Fruit fly (Drosophila melanogaster) whole organism, prepupa: ENCODE data around the gene Dap160.
A peak's percentile ranks its signal among the peaks of the same experiment; 100 is the strongest.

ENCODE experiments used
- CG10631 ChIP-seq: fragments of 200-800 bp; sonication (Bioruptor generic); optimal IDR thresholded peaks from 2 replicates; lab custom pipeline; 2016; ENCODE audit warnings: missing biosample characterization, missing genetic modification characterization
- CG10669 ChIP-seq: fragments of 200-800 bp; sonication (Bioruptor generic); optimal IDR thresholded peaks from 3 replicates; lab custom pipeline; 2018; ENCODE audit warnings: missing biosample characterization, mild to moderate bottlenecking, missing genetic modification characterization, moderate library complexity
- CG11294 ChIP-seq: fragments of 200-800 bp; sonication (Bioruptor generic); IDR thresholded peaks from 2 replicates; pipeline ENCODE4 v1.3.6; 2022; ENCODE audit warnings: missing biosample characterization, missing genetic modification characterization
- CG11762 ChIP-seq: fragments of 200-800 bp; sonication (Bioruptor generic); optimal IDR thresholded peaks from 3 replicates; lab custom pipeline; 2016; ENCODE audit warnings: missing biosample characterization, missing genetic modification characterization; ENCODE audit not compliant: insufficient read depth
- CG11902 ChIP-seq: fragments of 200-800 bp; sonication (Bioruptor generic); optimal IDR thresholded peaks from 3 replicates; lab custom pipeline; 2016; ENCODE audit warnings: missing biosample characterization, missing genetic modification characterization
- CG15336 ChIP-seq: fragments of 200-800 bp; sonication (Bioruptor generic); IDR thresholded peaks from 2 replicates; pipeline ENCODE4 v1.3.6; 2022; ENCODE audit warnings: missing biosample characterization, missing genetic modification characterization
- CG1621 ChIP-seq: fragments of 200-800 bp; sonication (Bioruptor generic); optimal IDR thresholded peaks from 3 replicates; lab custom pipeline; 2018; ENCODE audit warnings: missing biosample characterization, mild to moderate bottlenecking, missing genetic modification characterization
- CG16779 ChIP-seq: fragments of 200-800 bp; sonication (Bioruptor generic); optimal IDR thresholded peaks from 3 replicates; lab custom pipeline; 2017; ENCODE audit warnings: missing biosample characterization, mild to moderate bottlenecking, missing genetic modification characterization
- CG3032 ChIP-seq: fragments of 200-800 bp; optimal IDR thresholded peaks from 2 replicates; lab custom pipeline; 2019; ENCODE audit warnings: missing biosample characterization, mild to moderate bottlenecking, missing genetic modification characterization, moderate library complexity
- CG31627 ChIP-seq: fragments of 200-800 bp; sonication (Bioruptor generic); optimal IDR thresholded peaks from 3 replicates; lab custom pipeline; 2016; ENCODE audit warnings: missing biosample characterization, missing genetic modification characterization
- CG34406 ChIP-seq: fragments of 200-800 bp; sonication (Bioruptor generic); optimal IDR thresholded peaks from 3 replicates; lab custom pipeline; 2016; ENCODE audit warnings: missing biosample characterization, missing genetic modification characterization
- CG3919 ChIP-seq: fragments of 200-800 bp; sonication (Bioruptor generic); optimal IDR thresholded peaks from 3 replicates; lab custom pipeline; 2016; ENCODE audit warnings: missing biosample characterization, missing genetic modification characterization
- CG4318 ChIP-seq: fragments of 200-800 bp; sonication (Bioruptor generic); optimal IDR thresholded peaks from 3 replicates; lab custom pipeline; 2017; ENCODE audit warnings: missing biosample characterization, mild to moderate bottlenecking, missing genetic modification characterization
- CG6163 ChIP-seq: fragments of 200-800 bp; sonication (Bioruptor generic); IDR thresholded peaks from 3 replicates; pipeline ENCODE4 v1.3.6; 2022; ENCODE audit warnings: missing biosample characterization, missing genetic modification characterization
- CG6792 ChIP-seq: fragments of 200-800 bp; sonication (Bioruptor generic); optimal IDR thresholded peaks from 3 replicates; lab custom pipeline; 2016; ENCODE audit warnings: missing biosample characterization, missing genetic modification characterization
- CG6854 ChIP-seq: fragments of 200-800 bp; sonication (Bioruptor generic); optimal IDR thresholded peaks from 2 replicates; lab custom pipeline; 2017; ENCODE audit warnings: missing biosample characterization, mild to moderate bottlenecking, missing genetic modification characterization
- CG7368 ChIP-seq: fragments of 200-800 bp; sonication (Bioruptor generic); optimal IDR thresholded peaks from 3 replicates; lab custom pipeline; 2016; ENCODE audit warnings: missing biosample characterization, missing genetic modification characterization
- CG8319 ChIP-seq: fragments of 200-800 bp; sonication (Bioruptor generic); optimal IDR thresholded peaks from 3 replicates; lab custom pipeline; 2016; ENCODE audit warnings: missing biosample characterization, missing genetic modification characterization
- CG8632 ChIP-seq: fragments of 200-800 bp; sonication (Bioruptor generic); optimal IDR thresholded peaks from 3 replicates; lab custom pipeline; 2016; ENCODE audit warnings: missing biosample characterization, missing genetic modification characterization
- CG9139 ChIP-seq: fragments of 200-800 bp; sonication (Bioruptor generic); optimal IDR thresholded peaks from 3 replicates; lab custom pipeline; 2017; ENCODE audit warnings: missing biosample characterization, mild to moderate bottlenecking, missing genetic modification characterization
- Eip75B ChIP-seq: fragments of 200-800 bp; sonication (Bioruptor generic); optimal IDR thresholded peaks from 3 replicates; lab custom pipeline; 2016; ENCODE audit warnings: missing biosample characterization, missing genetic modification characterization
- Eip78C ChIP-seq: fragments of 200-800 bp; sonication (Bioruptor generic); peaks from one replicate; lab custom pipeline; 2016; ENCODE audit warnings: missing biosample characterization, missing genetic modification characterization
- Eip93F ChIP-seq: fragments of 200-800 bp; sonication (Bioruptor generic); optimal IDR thresholded peaks from 2 replicates; lab custom pipeline; 2016; ENCODE audit warnings: missing biosample characterization, mild to moderate bottlenecking, missing genetic modification characterization
- Ets96B ChIP-seq: fragments of 200-800 bp; optimal IDR thresholded peaks from 2 replicates; lab custom pipeline; 2019; ENCODE audit warnings: missing biosample characterization, mild to moderate bottlenecking, missing genetic modification characterization, moderate library complexity
- Gug ChIP-seq: fragments of 200-800 bp; sonication (Bioruptor generic); IDR thresholded peaks from 2 replicates; pipeline ENCODE4 v1.3.6; 2022; ENCODE audit warnings: missing biosample characterization, missing genetic modification characterization
- Hr39 ChIP-seq: fragments of 200-800 bp; sonication (Bioruptor generic); optimal IDR thresholded peaks from 2 replicates; lab custom pipeline; 2016; ENCODE audit warnings: missing biosample characterization, missing genetic modification characterization
- Hr4 ChIP-seq: fragments of 200-800 bp; sonication (Bioruptor generic); optimal IDR thresholded peaks from 3 replicates; lab custom pipeline; 2016; ENCODE audit warnings: missing biosample characterization, missing genetic modification characterization
- Lpt ChIP-seq: fragments of 200-800 bp; sonication (Bioruptor generic); optimal IDR thresholded peaks from 3 replicates; lab custom pipeline; 2016; ENCODE audit warnings: missing biosample characterization, missing genetic modification characterization
- OdsH ChIP-seq: fragments of 200-800 bp; sonication (Bioruptor generic); optimal IDR thresholded peaks from 3 replicates; lab custom pipeline; 2016; ENCODE audit warnings: missing biosample characterization, missing genetic modification characterization
- Smox ChIP-seq: fragments of 200-800 bp; sonication (Bioruptor generic); optimal IDR thresholded peaks from 3 replicates; lab custom pipeline; 2016; ENCODE audit warnings: missing biosample characterization, missing genetic modification characterization
- Sox14 ChIP-seq: fragments of 200-800 bp; sonication (Bioruptor generic); optimal IDR thresholded peaks from 3 replicates; lab custom pipeline; 2016; ENCODE audit warnings: missing biosample characterization, missing genetic modification characterization
- Sox15 ChIP-seq: fragments of 200-800 bp; sonication (Bioruptor generic); optimal IDR thresholded peaks from 3 replicates; lab custom pipeline; 2016; ENCODE audit warnings: missing biosample characterization, missing genetic modification characterization
- acj6 ChIP-seq: fragments of 200-800 bp; sonication (Bioruptor generic); optimal IDR thresholded peaks from 3 replicates; lab custom pipeline; 2016; ENCODE audit warnings: missing biosample characterization, missing genetic modification characterization
- cyc ChIP-seq: fragments of 200-800 bp; sonication (Bioruptor generic); optimal IDR thresholded peaks from 3 replicates; lab custom pipeline; 2016; ENCODE audit warnings: missing biosample characterization, missing genetic modification characterization
- dac ChIP-seq: fragments of 200-800 bp; sonication (Bioruptor generic); optimal IDR thresholded peaks from 2 replicates; lab custom pipeline; 2017; ENCODE audit warnings: missing biosample characterization, mild to moderate bottlenecking, missing genetic modification characterization
- esn ChIP-seq: fragments of 200-800 bp; sonication (Bioruptor generic); optimal IDR thresholded peaks from 2 replicates; lab custom pipeline; 2016; ENCODE audit warnings: missing biosample characterization, mild to moderate bottlenecking, missing genetic modification characterization, moderate library complexity
- fd59A ChIP-seq: fragments of 200-800 bp; sonication (Bioruptor generic); optimal IDR thresholded peaks from 2 replicates; lab custom pipeline; 2017; ENCODE audit warnings: missing biosample characterization, mild to moderate bottlenecking, missing genetic modification characterization, missing genetic modification reagents
- fd85E ChIP-seq: fragments of 200-800 bp; sonication (Bioruptor generic); optimal IDR thresholded peaks from 3 replicates; lab custom pipeline; 2016; ENCODE audit warnings: missing biosample characterization, missing genetic modification characterization
- fkh ChIP-seq: fragments of 200-800 bp; sonication (Bioruptor generic); optimal IDR thresholded peaks from 3 replicates; lab custom pipeline; 2017; ENCODE audit warnings: missing biosample characterization, mild to moderate bottlenecking, missing genetic modification characterization, moderate library complexity
- lz ChIP-seq: fragments of 200-800 bp; sonication (Bioruptor generic); optimal IDR thresholded peaks from 3 replicates; lab custom pipeline; 2016; ENCODE audit warnings: missing biosample characterization, missing genetic modification characterization
- pdm3 ChIP-seq: fragments of 200-800 bp; sonication (Bioruptor generic); optimal IDR thresholded peaks from 3 replicates; lab custom pipeline; 2016; ENCODE audit warnings: missing biosample characterization, missing genetic modification characterization
- salr ChIP-seq, 2 experiments: fragments of 200-800 bp; sonication (Bioruptor generic); optimal IDR thresholded peaks; 3 replicates each; lab custom pipeline; 2016 to 2018; ENCODE audit warnings: missing biosample characterization in 2 of 2, missing genetic modification characterization in 2 of 2, mild to moderate bottlenecking in 1 of 2
- ss ChIP-seq, 2 experiments: fragments of 200-800 bp; sonication (Bioruptor generic); optimal IDR thresholded peaks; 2 replicates in 1 of 2; 3 replicates in 1 of 2; lab custom pipeline; 2017 to 2018; ENCODE audit warnings: mild to moderate bottlenecking in 2 of 2, missing biosample characterization in 2 of 2, missing genetic modification characterization in 2 of 2, moderate library complexity in 1 of 2
- svp ChIP-seq: fragments of 200-800 bp; sonication (Bioruptor generic); peaks from one replicate; lab custom pipeline; 2016; ENCODE audit warnings: missing biosample characterization, missing genetic modification characterization
- vri ChIP-seq: fragments of 200-800 bp; sonication (Bioruptor generic); optimal IDR thresholded peaks from 3 replicates; lab custom pipeline; 2016; ENCODE audit warnings: missing biosample characterization, mild to moderate bottlenecking, missing genetic modification characterization

The Dap160 gene

dm6 chr2L:21169863-21170262 lies 27.7 kb upstream of the Dap160 start:
- TF ChIP-seq CG11902 (GFP tag; lab: Kevin White, UChicago) (no peak), CG4318 (GFP tag; lab: Kevin White, UChicago) (no peak), CG9139 (GFP tag; lab: Kevin White, UChicago) (no peak), svp (peak; percentile 69)

- TF ChIP-seq CG6792 (GFP tag; lab: Kevin White, UChicago), result no peak
- peak; percentile 71 for TF ChIP-seq vri (GFP tag; lab: Kevin White, UChicago)
- no peak for TF ChIP-seq Eip75B
- no peak for TF ChIP-seq CG16779
- no peak for TF ChIP-seq Ets96B
- TF ChIP-seq fd59A, result no peak
Measured at dm6 chr2L:21169160-21169624, 27.0 kb upstream of the Dap160 start.

dm6 chr2L:21168295-21169159 lies 26.4 kb upstream of the Dap160 start, which contains the start of the genes mAcon1, CG43345 and CG43346:
TSS of gene mAcon1 (plus strand) at chr2L:21168570.
TSS of gene CG43345 (minus strand) at chr2L:21168581.
TSS of gene CG43346 (minus strand) at chr2L:21168581.
- TF ChIP-seq Hr4 (GFP tag; lab: Kevin White, UChicago) (no peak), fd59A (peak; percentile 70), Sox15 (GFP tag; lab: Kevin White, UChicago) (peak; percentile 80), CG8319 (peak; percentile 76), CG7368 (no peak), CG10631 (GFP tag; lab: Kevin White, UChicago) (peak; percentile 80), OdsH (GFP tag; lab: Kevin White, UChicago) (peak; percentile 84), pdm3 (no peak), fd85E (GFP tag; lab: Kevin White, UChicago) (peak; percentile 47), CG3919 (GFP tag; lab: Kevin White, UChicago) (no peak), CG11294 (GFP tag; lab: Robert Waterston, UW) (peak; percentile 16; the same call in 1 of the 2 replicates), CG11762 (GFP tag; lab: Kevin White, UChicago) (peak; percentile 69), CG1621 (peak; percentile 64), lz (GFP tag; lab: Kevin White, UChicago) (peak; percentile 90), CG6854 (peak; percentile 60), CG4318 (GFP tag; lab: Kevin White, UChicago) (no peak), dac (GFP tag; lab: Kevin White, UChicago) (peak; percentile 43), acj6 (GFP tag; lab: Kevin White, UChicago) (peak; percentile 82), Sox14 (peak; percentile 83), cyc (GFP tag; lab: Kevin White, UChicago) (peak; percentile 87), fkh (peak; percentile 89), svp (no peak), Eip93F (GFP tag; lab: Kevin White, UChicago) (no peak), CG9139 (GFP tag; lab: Kevin White, UChicago) (peak; percentile 65), Gug (GFP tag; lab: Robert Waterston, UW) (peak; percentile 73), Eip75B (peak; percentile 83), vri (GFP tag; lab: Kevin White, UChicago) (peak; percentile 80), Hr39 (GFP tag; lab: Kevin White, UChicago) (peak; percentile 83), CG6163 (peak; percentile 45; the same call in 1 of the 3 replicates), CG34406 (GFP tag; lab: Kevin White, UChicago) (peak; percentile 72), Eip78C (GFP tag; lab: Kevin White, UChicago) (peak; percentile 93), CG15336 (peak; percentile 35; the same call in 1 of the 2 replicates), CG11902 (GFP tag; lab: Kevin White, UChicago) (peak; percentile 77), CG10669 (GFP tag; lab: Kevin White, UChicago) (no peak), esn (GFP tag; lab: Kevin White, UChicago) (peak; percentile 89), Ets96B (peak; percentile 66), CG31627 (peak; percentile 94), Smox (GFP tag; lab: Kevin White, UChicago) (no peak), CG3032 (peak; percentile 68), CG6792 (GFP tag; lab: Kevin White, UChicago) (peak; percentile 79), ss (GFP tag; optimal IDR thresholded peaks at IDR 0.05; lab: Kevin White, UChicago) (peak in 1 of 2 experiments; percentile 79), salr (GFP tag; optimal IDR thresholded peaks at IDR 0.05; lab: Kevin White, UChicago) (peak; percentile 57 to 66), CG8632 (GFP tag; lab: Kevin White, UChicago) (peak; percentile 66), Lpt (peak; percentile 56)
